Worm (Caenorhabditis elegans): ENCODE results near the gene dyf-2.

ce11 chrIII:13657975-13658374, 28.3 kb downstream of the dyf-2 start:
- TF ChIP-seq ztf-23 (GFP tag; IDR thresholded peaks at IDR 0.05), result no peak
- no peak for TF ChIP-seq cog-1 (tag; optimal IDR thresholded peaks at IDR 0.05)
- TF ChIP-seq klf-2 (GFP tag; conservative IDR thresholded peaks at IDR 0.05), result no peak
- no peak for TF ChIP-seq flt-1 (GFP tag; IDR thresholded peaks at IDR 0.05)
- no peak for TF ChIP-seq T22C8.4 (GFP tag; IDR thresholded peaks at IDR 0.05)
- TF ChIP-seq med-1 (GFP tag; optimal IDR thresholded peaks at IDR 0.05; ENCODE audit: insufficient read depth), result no peak
- TF ChIP-seq ref-1 (GFP tag; conservative IDR thresholded peaks at IDR 0.05), result no peak
